Fruit fly (Drosophila melanogaster) whole organism: ENCODE data around the gene Acbp1.

Source experiments
- CG8478 ChIP-seq: fragments of >200 bp; optimal IDR thresholded peaks from 2 replicates; lab custom pipeline; 2018; ENCODE audit warnings: inconsistent platforms
- EcR ChIP-seq, 2 experiments: fragments of >200 bp; optimal IDR thresholded peaks; 2 replicates each; lab custom pipeline; 2017; ENCODE audit warnings: missing biosample characterization in 2 of 2, missing genetic modification characterization in 2 of 2, missing genetic modification reagents in 2 of 2
- pan ChIP-seq: fragments of >200 bp; optimal IDR thresholded peaks from 2 replicates; lab custom pipeline; 2017
- psq ChIP-seq: fragments of >200 bp; optimal IDR thresholded peaks from 2 replicates; lab custom pipeline; 2017
- usp ChIP-seq: fragments of >200 bp; optimal IDR thresholded peaks from 2 replicates; lab custom pipeline; 2017; ENCODE audit warnings: missing biosample characterization, missing genetic modification characterization, mixed read lengths

dm6 chr2L:8195722-8196323, 33.6 kb upstream of the Acbp1 start:
- TF ChIP-seq CG8478 (lab: Kevin White, UChicago), result no peak
- TF ChIP-seq EcR (GFP tag; optimal IDR thresholded peaks at IDR 0.05; lab: Kevin White, UChicago), result no peak
- TF ChIP-seq usp (GFP tag; lab: Kevin White, UChicago), result no peak
- TF ChIP-seq psq (lab: Kevin White, UChicago), result no peak
- TF ChIP-seq pan, result no peak
